Fruit fly (Drosophila melanogaster): ENCODE data around the gene CG33322.

- TF ChIP-seq psq (optimal IDR thresholded peaks at IDR 0.05) (no peak), EcR (GFP tag; optimal IDR thresholded peaks at IDR 0.05) (peak in 1 of 2 experiments; percentile 38), CG8478 (optimal IDR thresholded peaks at IDR 0.05) (no peak), Dll (optimal IDR thresholded peaks at IDR 0.05) (no peak)
Observed at dm6 chr2L:20812283-20813189, 3.5 kb downstream of the CG33322 start.
